Worm (Caenorhabditis elegans) whole organism, L4 larva: Measurements from ENCODE around the gene sto-2.

Source experiments
- F44E2.7 ChIP-seq: fragments of 200-800 bp; sonication (Bioruptor generic); IDR thresholded peaks from 2 replicates; pipeline ENCODE4 v2.1.2; 2022; ENCODE audit warnings: missing genetic modification characterization, missing compliant biosample characterization
- lim-7 ChIP-seq: fragments of 200-800 bp; sonication (Bioruptor generic); IDR thresholded peaks from 2 replicates; pipeline ENCODE4 v1.3.6; 2022; ENCODE audit warnings: missing genetic modification characterization, missing compliant biosample characterization
- lin-39 ChIP-seq: fragments of 150-350 bp; optimal IDR thresholded peaks from 2 replicates; lab custom pipeline; 2014; ENCODE audit warnings: missing biosample characterization, missing genetic modification reagents, missing genetic modification characterization
- nhr-6 ChIP-seq: fragments of 150-350 bp; optimal IDR thresholded peaks from 2 replicates; lab custom pipeline; 2014; ENCODE audit warnings: missing biosample characterization, missing genetic modification characterization

ce11 chrX:5355253-5355652, 32.1 kb upstream of the sto-2 start:
- no peak for TF ChIP-seq nhr-6 (tag; lab: Kevin White, UChicago)
- TF ChIP-seq lim-7: no peak
- no peak for TF ChIP-seq F44E2.7 (GFP tag; lab: Robert Waterston, UW)
- TF ChIP-seq lin-39: no peak
